Worm (Caenorhabditis elegans): ENCODE measurements around the gene R08E3.3.

Gene R08E3.3

DNA sequence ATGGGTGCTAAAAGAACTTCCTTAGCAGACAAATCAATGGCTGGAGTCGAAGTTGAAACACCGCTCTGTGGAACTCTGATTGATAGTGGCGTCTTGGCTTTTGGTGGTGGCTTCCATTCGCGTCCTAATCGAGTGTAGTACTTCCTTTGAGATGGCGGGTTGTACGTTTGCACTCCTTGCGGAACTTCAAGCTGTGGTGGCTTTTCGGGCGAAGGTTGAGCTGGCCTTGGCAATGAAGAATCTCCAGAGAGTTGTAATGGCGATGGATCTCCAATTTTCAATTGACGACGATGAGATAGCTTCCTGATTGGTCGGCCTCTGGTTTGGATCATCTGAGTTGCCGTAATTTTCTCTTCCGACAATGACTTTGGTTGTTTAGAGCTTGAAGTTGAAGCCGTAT, 22.3 kb downstream of the R08E3.3 start (continued):
- TF ChIP-seq Y79H2A.3 (GFP tag; conservative IDR thresholded peaks at IDR 0.05) (no peak), T26A5.8 (tag; optimal IDR thresholded peaks at IDR 0.05) (no peak)

DNA sequence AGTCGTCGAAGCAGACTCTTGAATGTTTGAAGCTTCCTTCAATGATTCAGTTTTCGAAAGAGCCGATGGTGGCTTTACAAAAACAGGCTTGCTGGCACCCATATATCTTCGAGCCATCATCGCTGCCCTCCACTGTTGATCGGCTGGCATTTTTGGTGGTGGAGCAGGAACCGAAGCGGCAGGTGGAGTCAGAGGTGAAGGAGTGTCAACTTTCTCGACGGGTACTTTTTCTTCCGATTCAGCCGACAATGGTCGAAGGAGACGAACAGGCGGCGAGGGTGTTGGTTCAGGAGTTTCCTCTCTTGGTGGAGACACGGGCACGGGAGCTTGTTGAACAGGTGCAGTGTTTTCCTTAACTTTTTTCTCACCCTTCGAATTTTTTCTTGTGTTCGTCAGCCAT, 23.9 kb downstream of the R08E3.3 start:
- TF ChIP-seq madf-10 (tag; optimal IDR thresholded peaks at IDR 0.05), result no peak
- TF ChIP-seq zfh-2 (GFP tag; conservative IDR thresholded peaks at IDR 0.05), result peak; percentile 65; the same call in 1 of the 2 replicates
- TF ChIP-seq snpc-4 (GFP tag; optimal IDR thresholded peaks at IDR 0.05), result no peak
- no peak for TF ChIP-seq snpc-4 (tag; optimal IDR thresholded peaks at IDR 0.05)
- no peak for TF ChIP-seq snpc-3.4 (tag; optimal IDR thresholded peaks at IDR 0.05)
- TF ChIP-seq nhr-120 (GFP tag; IDR thresholded peaks at IDR 0.05), result 0 out of 2 replicates have a peak, but pooled peaks have one; percentile 63
- TF ChIP-seq mxl-1 (tag; optimal IDR thresholded peaks at IDR 0.05), result no peak

DNA sequence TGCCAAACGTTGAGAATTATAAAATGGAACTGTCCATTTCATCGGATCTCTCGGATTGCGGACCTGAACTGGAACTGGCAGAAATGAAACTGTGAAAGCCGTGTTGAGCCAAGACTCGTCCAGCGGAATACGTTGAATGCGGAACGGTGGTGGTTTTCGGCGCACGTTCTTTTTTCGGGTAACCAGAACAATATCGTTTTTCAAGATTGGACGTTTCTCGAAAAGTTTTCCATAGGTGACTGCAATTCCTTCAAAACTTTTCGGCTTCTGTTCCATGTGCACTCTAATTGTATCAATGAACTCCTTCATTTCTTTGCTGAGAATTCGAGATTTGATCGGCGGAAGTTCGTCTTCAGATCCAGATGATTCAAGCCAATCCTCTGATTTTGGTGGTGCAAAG, 26.4 kb downstream of the R08E3.3 start:
- no peak for TF ChIP-seq unc-130 (GFP tag; optimal IDR thresholded peaks at IDR 0.05)
- TF ChIP-seq B0336.3 (GFP tag; IDR thresholded peaks at IDR 0.05), result no peak
- no peak for TF ChIP-seq ceh-100 (GFP tag; IDR thresholded peaks at IDR 0.05)
- TF ChIP-seq atf-7 (tag; optimal IDR thresholded peaks at IDR 0.05), result no peak
- TF ChIP-seq madf-3 (GFP tag; IDR thresholded peaks at IDR 0.05), result no peak
- TF ChIP-seq let-607 (tag; optimal IDR thresholded peaks at IDR 0.05), result no peak
- TF ChIP-seq chd-7 (tag; optimal IDR thresholded peaks at IDR 0.05), result no peak
- TF ChIP-seq F10E7.11 (tag; optimal IDR thresholded peaks at IDR 0.05), result no peak
- TF ChIP-seq ztf-26 (tag; optimal IDR thresholded peaks at IDR 0.05), result no peak
- TF ChIP-seq repo-1 (tag; optimal IDR thresholded peaks at IDR 0.05), result no peak
- no peak for TF ChIP-seq B0035.1 (tag; optimal IDR thresholded peaks at IDR 0.05)
- no peak for TF ChIP-seq lag-1 (GFP tag; IDR thresholded peaks at IDR 0.05)
- TF ChIP-seq tlf-1 (GFP tag; optimal IDR thresholded peaks at IDR 0.05), result no peak
- no peak for TF ChIP-seq attf-6 (GFP tag; IDR thresholded peaks at IDR 0.05)
- TF ChIP-seq F55B11.4 (tag; optimal IDR thresholded peaks at IDR 0.05; ENCODE audit: borderline replicate concordance, insufficient read depth), result no peak

DNA sequence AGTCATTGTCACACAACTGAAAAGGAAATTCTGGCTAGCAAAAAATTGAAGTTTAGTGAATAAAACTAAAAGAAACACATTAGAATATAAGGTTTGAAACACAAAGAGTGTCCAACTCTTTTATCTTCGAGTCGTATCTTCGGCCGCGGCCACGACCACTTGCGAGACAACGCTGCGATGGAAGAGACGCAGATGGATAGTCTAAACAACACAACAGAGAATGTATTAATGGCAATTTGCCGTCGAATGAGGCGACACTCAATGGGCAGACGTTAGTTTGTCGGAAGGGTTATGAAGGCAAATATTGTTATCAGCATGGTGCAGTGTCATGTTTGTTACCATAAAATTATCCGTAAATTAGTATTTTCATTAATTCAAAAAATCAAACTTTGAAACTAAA, 34.7 kb downstream of the R08E3.3 start, which contains the start of gene F39C12.1:
Gene F39C12.1, minus strand, starts transcription at position 136 of the 400 bp plus-strand sequence.
- TF ChIP-seq Y53G8AR.9 (GFP tag; conservative IDR thresholded peaks at IDR 0.05) (no peak), sptf-2 (GFP tag; optimal IDR thresholded peaks at IDR 0.05) (no peak), ets-4 (GFP tag; optimal IDR thresholded peaks at IDR 0.05) (peak; percentile 31), hmg-1.2 (GFP tag; IDR thresholded peaks at IDR 0.05) (peak; percentile 95), dox-1 (GFP tag; IDR thresholded peaks at IDR 0.05) (peak; percentile 69; the same call in 1 of the 2 replicates), lin-35 (GFP tag; optimal IDR thresholded peaks at IDR 0.05) (no peak), nhr-80 (tag; optimal IDR thresholded peaks at IDR 0.05) (peak; percentile 95), let-607 (tag; optimal IDR thresholded peaks at IDR 0.05) (peak; percentile 24 to 52), Y79H2A.3 (GFP tag; conservative IDR thresholded peaks at IDR 0.05) (no peak)

DNA sequence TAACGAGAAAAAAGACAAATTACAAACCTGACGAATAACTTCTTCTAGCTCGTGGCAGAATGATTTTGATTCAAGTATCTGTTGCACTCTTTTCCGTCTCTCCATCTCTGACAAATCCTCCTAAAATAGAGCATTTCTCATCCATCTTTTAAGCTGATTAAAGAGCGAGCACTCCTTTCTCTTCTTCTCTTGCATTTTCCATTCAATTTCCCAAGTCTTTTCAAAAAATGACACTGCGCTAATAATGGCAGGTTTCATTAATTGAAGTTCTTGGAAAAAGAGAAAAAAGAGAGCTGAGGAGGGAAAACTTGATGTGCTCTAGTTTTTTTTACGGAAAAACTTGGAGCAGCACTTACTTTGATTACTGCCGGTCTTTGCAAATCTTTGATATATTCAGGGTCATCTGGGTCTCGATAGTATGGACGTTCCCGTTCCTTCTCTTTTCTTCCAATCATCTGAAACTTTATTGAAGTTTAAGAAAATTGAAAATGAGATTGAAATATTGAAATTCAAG, 41.2 kb downstream of the R08E3.3 start, which contains the start of gene add-1:
Gene add-1, minus strand, starts transcription at position 464 of the 514 bp plus-strand sequence.
- TF ChIP-seq let-526 (GFP tag; IDR thresholded peaks at IDR 0.05), result no peak
- TF ChIP-seq egl-44 (GFP tag; IDR thresholded peaks at IDR 0.05), result no peak
- TF ChIP-seq lin-26 (GFP tag; IDR thresholded peaks at IDR 0.05), result no peak
- no peak for TF ChIP-seq ekl-4 (GFP tag; IDR thresholded peaks at IDR 0.05)
- TF ChIP-seq somi-1 (GFP tag; optimal IDR thresholded peaks at IDR 0.05), result no peak
- no peak for TF ChIP-seq zfh-2 (GFP tag; conservative IDR thresholded peaks at IDR 0.05)
- no peak for TF ChIP-seq B0261.1 (tag; optimal IDR thresholded peaks at IDR 0.05)
- no peak for TF ChIP-seq nhr-120 (GFP tag; IDR thresholded peaks at IDR 0.05)

Measured in whole organism, young adult.